Worm (Caenorhabditis elegans) whole organism, L1 larva: ENCODE results near the gene T26C5.4.

Experiments
- C04F5.9 ChIP-seq: sonication (generic microtip); optimal IDR thresholded peaks from 2 replicates; lab custom pipeline; 2016; ENCODE audit warnings: missing genetic modification characterization, missing compliant biosample characterization
- F16B12.6 ChIP-seq: fragments of 150-350 bp; optimal IDR thresholded peaks from 2 replicates; lab custom pipeline; 2014; ENCODE audit warnings: missing biosample characterization, missing genetic modification characterization
- alr-1 ChIP-seq: fragments of 200-800 bp; sonication (Bioruptor generic); optimal IDR thresholded peaks from 2 replicates; lab custom pipeline; 2018; ENCODE audit warnings: borderline replicate concordance, mild to moderate bottlenecking, missing genetic modification characterization, missing compliant biosample characterization
- ceh-63 ChIP-seq: fragments of 200-800 bp; sonication (Bioruptor generic); optimal IDR thresholded peaks from 2 replicates; lab custom pipeline; 2018; ENCODE audit warnings: mild to moderate bottlenecking, missing genetic modification characterization, missing compliant biosample characterization
- ceh-8 ChIP-seq: fragments of 200-800 bp; sonication (Bioruptor generic); optimal IDR thresholded peaks from 2 replicates; lab custom pipeline; 2018; ENCODE audit warnings: mild to moderate bottlenecking, missing genetic modification characterization, moderate library complexity, missing compliant biosample characterization
- ceh-82 ChIP-seq, 3 experiments: fragments of 150-350 bp in 1 of 3; sonication (generic microtip) in 2 of 3; optimal IDR thresholded peaks; 2 replicates each; lab custom pipeline; 2014 to 2017; ENCODE audit warnings: missing biosample characterization in 3 of 3, missing genetic modification characterization in 3 of 3
- dpl-1 ChIP-seq, 3 experiments: fragments of 150-350 bp in 2 of 3; sonication (generic microtip) in 1 of 3; optimal IDR thresholded peaks; 2 replicates each; lab custom pipeline; 2014 to 2017; ENCODE audit warnings: missing biosample characterization in 3 of 3, missing genetic modification characterization in 3 of 3, missing genetic modification reagents in 3 of 3
- efl-1 ChIP-seq, 4 experiments: fragments of 150-350 bp; optimal IDR thresholded peaks in 3 of 4; peaks in 1 of 4; 1 replicate in 1 of 4; 2 replicates in 3 of 4; lab custom pipeline; 2014; ENCODE audit warnings: missing biosample characterization in 2 of 4, missing genetic modification characterization in 2 of 4, missing genetic modification reagents in 2 of 4
- egl-13 ChIP-seq: sonication (generic microtip); optimal IDR thresholded peaks from 2 replicates; lab custom pipeline; 2016; ENCODE audit warnings: missing genotype, missing genetic modification reagents, missing genetic modification characterization, missing compliant biosample characterization
- elt-2 ChIP-seq: sonication (generic microtip); optimal IDR thresholded peaks from 2 replicates; lab custom pipeline; 2016; ENCODE audit warnings: missing genetic modification characterization, mild to moderate bottlenecking, inconsistent platforms, missing compliant biosample characterization, missing genetic modification reagents
- elt-3 ChIP-seq, 6 experiments: fragments of 150-350 bp in 1 of 6; sonication (generic microtip); optimal IDR thresholded peaks; 2 replicates each; lab custom pipeline; 2017 to 2018; ENCODE audit warnings: missing biosample characterization in 6 of 6, missing genetic modification characterization in 6 of 6, inconsistent platforms in 1 of 6
- fkh-8 ChIP-seq: sonication (generic microtip); optimal IDR thresholded peaks from 2 replicates; lab custom pipeline; 2016; ENCODE audit warnings: mild to moderate bottlenecking, missing genetic modification characterization, missing compliant biosample characterization
- hlh-4 ChIP-seq: sonication (generic microtip); optimal IDR thresholded peaks from 2 replicates; lab custom pipeline; 2016; ENCODE audit warnings: mild to moderate bottlenecking, missing genetic modification characterization, missing compliant biosample characterization
- hpl-2 ChIP-seq: fragments of 150-350 bp; optimal IDR thresholded peaks from 2 replicates; lab custom pipeline; 2014; ENCODE audit warnings: missing biosample characterization, missing genetic modification reagents, missing genetic modification characterization
- isw-1 ChIP-seq: fragments of 200-800 bp; sonication (Bioruptor generic); IDR thresholded peaks from 2 replicates; pipeline ENCODE4 v1.3.6; 2022; ENCODE audit warnings: missing genetic modification characterization, missing compliant biosample characterization
- lin-13 ChIP-seq: fragments of 150-350 bp; optimal IDR thresholded peaks from 2 replicates; lab custom pipeline; 2014; ENCODE audit warnings: missing biosample characterization, missing genetic modification reagents, missing genetic modification characterization
- lin-14 ChIP-seq: fragments of 200-800 bp; sonication (Bioruptor generic); optimal IDR thresholded peaks from 2 replicates; lab custom pipeline; 2018; ENCODE audit warnings: mild to moderate bottlenecking, missing genetic modification characterization, moderate library complexity, missing compliant biosample characterization
- lin-15B ChIP-seq: fragments of 150-350 bp; sonication (generic microtip); optimal IDR thresholded peaks from 3 replicates; lab custom pipeline; 2014; ENCODE audit warnings: missing biosample characterization, missing genetic modification characterization
- lin-35 ChIP-seq, 2 experiments: fragments of 150-350 bp; optimal IDR thresholded peaks; 2 replicates each; lab custom pipeline; 2014; ENCODE audit warnings: missing biosample characterization in 2 of 2, missing genetic modification characterization in 2 of 2, missing genetic modification reagents in 2 of 2
- lir-3 ChIP-seq: sonication (generic microtip); optimal IDR thresholded peaks from 2 replicates; lab custom pipeline; 2016; ENCODE audit warnings: mild to moderate bottlenecking, missing genetic modification characterization, moderate library complexity, missing compliant biosample characterization; ENCODE audit not compliant: poor library complexity
- mdl-1 ChIP-seq, 2 experiments: fragments of 150-350 bp; optimal IDR thresholded peaks; 2 replicates each; lab custom pipeline; 2014 to 2017; ENCODE audit warnings: missing biosample characterization in 2 of 2, missing genetic modification characterization in 2 of 2, inconsistent platforms in 1 of 2
- mef-2 ChIP-seq: fragments of 150-350 bp; optimal IDR thresholded peaks from 2 replicates; lab custom pipeline; 2014; ENCODE audit warnings: missing biosample characterization, missing genetic modification characterization
- mep-1 ChIP-seq: fragments of 150-350 bp; optimal IDR thresholded peaks from 2 replicates; lab custom pipeline; 2014; ENCODE audit warnings: missing biosample characterization, missing genetic modification characterization
- nhr-19 ChIP-seq: fragments of 200-800 bp; sonication (Bioruptor generic); conservative IDR thresholded peaks from 2 replicates; pipeline ENCODE4 v1.3.6; 2022; ENCODE audit warnings: missing genetic modification characterization, missing compliant biosample characterization
- nhr-20 ChIP-seq: sonication (generic microtip); optimal IDR thresholded peaks from 2 replicates; lab custom pipeline; 2016; ENCODE audit warnings: mild to moderate bottlenecking, missing genetic modification characterization, missing compliant biosample characterization
- nhr-71 ChIP-seq: sonication (generic microtip); optimal IDR thresholded peaks from 2 replicates; lab custom pipeline; 2016; ENCODE audit warnings: mild to moderate bottlenecking, missing genetic modification characterization, moderate library complexity, missing compliant biosample characterization
- nhr-85 ChIP-seq: sonication (generic microtip); peaks from one replicate; lab custom pipeline; 2016; ENCODE audit warnings: missing genetic modification characterization, inconsistent platforms, missing compliant biosample characterization
- nhr-90 ChIP-seq: sonication (generic microtip); optimal IDR thresholded peaks from 2 replicates; lab custom pipeline; 2016; ENCODE audit warnings: mild to moderate bottlenecking, missing genetic modification characterization, missing compliant biosample characterization; ENCODE audit not compliant: poor library complexity
- pag-3 ChIP-seq: sonication (generic microtip); optimal IDR thresholded peaks from 2 replicates; lab custom pipeline; 2017; ENCODE audit warnings: missing genetic modification characterization, mild to moderate bottlenecking, missing compliant biosample characterization, antibody characterized with exemption, borderline replicate concordance; ENCODE audit not compliant: insufficient read depth
- pqm-1 ChIP-seq: sonication (generic microtip); optimal IDR thresholded peaks from 3 replicates; lab custom pipeline; 2017; ENCODE audit warnings: missing biosample characterization, missing genetic modification characterization
- rnt-1 ChIP-seq: sonication (generic microtip); optimal IDR thresholded peaks from 2 replicates; lab custom pipeline; 2016; ENCODE audit warnings: mild to moderate bottlenecking, missing genetic modification characterization, moderate library complexity, missing compliant biosample characterization
- snpc-4 ChIP-seq: fragments of 150-350 bp; optimal IDR thresholded peaks from 2 replicates; lab custom pipeline; 2014; ENCODE audit warnings: missing biosample characterization, missing genetic modification characterization
- snu-23 ChIP-seq: sonication (generic microtip); optimal IDR thresholded peaks from 2 replicates; lab custom pipeline; 2016; ENCODE audit warnings: missing genetic modification characterization, missing compliant biosample characterization
- sox-4 ChIP-seq: sonication (generic microtip); optimal IDR thresholded peaks from 2 replicates; lab custom pipeline; 2016; ENCODE audit warnings: missing genetic modification characterization, missing compliant biosample characterization
- swsn-7 ChIP-seq: sonication (generic microtip); optimal IDR thresholded peaks from 2 replicates; lab custom pipeline; 2016; ENCODE audit warnings: missing genetic modification characterization, missing compliant biosample characterization
- tbx-2 ChIP-seq: sonication (generic microtip); optimal IDR thresholded peaks from 2 replicates; lab custom pipeline; 2016; ENCODE audit warnings: missing genetic modification characterization, missing compliant biosample characterization
- tlp-1 ChIP-seq: fragments of 150-350 bp; optimal IDR thresholded peaks from 2 replicates; lab custom pipeline; 2014; ENCODE audit warnings: missing biosample characterization, missing genetic modification characterization
- unc-130 ChIP-seq: fragments of 150-350 bp; optimal IDR thresholded peaks from 2 replicates; lab custom pipeline; 2017; ENCODE audit warnings: missing biosample characterization, missing genetic modification characterization, inconsistent platforms
- unc-98 ChIP-seq: fragments of 200-800 bp; sonication (Bioruptor generic); IDR thresholded peaks from 2 replicates; pipeline ENCODE4 v1.3.6; 2022; ENCODE audit warnings: missing genetic modification characterization, missing compliant biosample characterization
- zag-1 ChIP-seq: fragments of 150-350 bp; optimal IDR thresholded peaks from 2 replicates; lab custom pipeline; 2014; ENCODE audit warnings: missing biosample characterization, missing genetic modification characterization
- ztf-11 ChIP-seq, 2 experiments: sonication (generic microtip); optimal IDR thresholded peaks; 2 replicates each; lab custom pipeline; 2016 to 2017; ENCODE audit warnings: missing genetic modification characterization in 2 of 2, missing biosample characterization in 1 of 2, missing compliant biosample characterization in 1 of 2

Gene T26C5.4

DNA sequence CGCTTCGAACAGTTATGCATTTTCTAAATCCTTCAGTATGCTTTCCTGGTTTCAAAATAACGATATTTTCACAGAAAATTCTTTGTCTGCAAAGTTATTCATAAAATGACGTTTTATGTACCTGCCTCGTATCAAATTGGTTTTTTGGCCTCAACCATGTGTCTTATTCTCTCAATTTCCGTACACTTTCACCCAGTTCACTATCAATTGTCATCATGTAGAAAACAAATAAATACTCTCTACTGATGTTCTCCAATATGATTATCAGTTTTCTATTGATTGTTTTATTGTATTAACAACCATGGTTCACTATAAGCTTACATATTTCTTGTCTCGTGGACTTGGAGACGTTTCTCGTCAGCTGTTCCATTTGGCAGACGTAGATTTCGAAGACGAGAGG lies 19.1 kb downstream of the T26C5.4 start, which contains the start of gene gst-13 (continued):
- no peak for TF ChIP-seq swsn-7
- TF ChIP-seq isw-1: no peak
- no peak for TF ChIP-seq mep-1 (tag; lab: Kevin White, UChicago)
- TF ChIP-seq ceh-63 (GFP tag; lab: Kevin White, UChicago): no peak
- no peak for TF ChIP-seq snpc-4
- TF ChIP-seq lin-15B (tag; lab: Kevin White, UChicago): no peak
- no peak for TF ChIP-seq ceh-82 (tag; optimal IDR thresholded peaks at IDR 0.05; lab: Kevin White, UChicago)
- TF ChIP-seq C04F5.9 (tag; lab: Kevin White, UChicago): no peak
- TF ChIP-seq nhr-85 (tag; lab: Kevin White, UChicago): no peak
- TF ChIP-seq hlh-4 (tag; lab: Kevin White, UChicago): no peak
- TF ChIP-seq nhr-71: peak; percentile 6
- no peak for TF ChIP-seq pag-3
- no peak for TF ChIP-seq nhr-19 (GFP tag; lab: Robert Waterston, UW)
- peak; percentile 64 for TF ChIP-seq lin-14 (GFP tag; lab: Kevin White, UChicago)
- TF ChIP-seq pqm-1 (tag; lab: Kevin White, UChicago): no peak
- TF ChIP-seq tlp-1: no peak
- TF ChIP-seq unc-130 (tag; lab: Kevin White, UChicago): no peak
- TF ChIP-seq ztf-11 (tag; optimal IDR thresholded peaks at IDR 0.05; lab: Kevin White, UChicago): no peak
- TF ChIP-seq unc-98 (GFP tag; lab: Robert Waterston, UW): no peak
- TF ChIP-seq tbx-2 (tag; lab: Kevin White, UChicago): no peak
- TF ChIP-seq lin-35 (GFP tag; optimal IDR thresholded peaks at IDR 0.05; lab: Kevin White, UChicago): peak in 1 of 2 experiments; percentile 34

DNA sequence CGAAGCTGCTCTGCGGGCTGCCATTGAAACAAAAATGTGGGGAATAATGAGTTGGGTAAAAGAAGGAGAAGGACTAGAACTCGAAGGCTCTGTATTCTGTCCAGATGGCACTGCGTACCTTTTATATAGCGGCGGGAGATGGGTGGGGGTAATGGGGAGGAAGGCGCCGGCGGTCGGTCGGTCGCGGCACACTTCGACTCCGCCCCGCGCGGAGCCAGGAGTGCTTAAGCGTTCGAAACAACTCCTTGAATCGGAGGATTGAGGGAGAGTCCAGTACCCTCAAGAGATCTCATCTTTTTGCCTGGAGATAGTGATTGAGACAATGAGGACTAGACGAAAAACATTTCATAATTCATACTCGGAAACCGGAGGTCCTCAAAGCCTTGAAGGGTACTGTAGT lies 23.2 kb downstream of the T26C5.4 start, which contains the start of gene abu-14:
TSS of gene abu-14 (minus strand) at position 81 of the 400 bp plus-strand sequence.
- no peak for TF ChIP-seq efl-1 (optimal IDR thresholded peaks at IDR 0.05; lab: Kevin White, UChicago)
- TF ChIP-seq efl-1 (GFP tag; optimal IDR thresholded peaks at IDR 0.05 in 1 of 2; lab: Kevin White, UChicago): peak in 1 of 2 experiments; percentile 55
- TF ChIP-seq lin-13 (GFP tag; lab: Kevin White, UChicago): no peak

DNA sequence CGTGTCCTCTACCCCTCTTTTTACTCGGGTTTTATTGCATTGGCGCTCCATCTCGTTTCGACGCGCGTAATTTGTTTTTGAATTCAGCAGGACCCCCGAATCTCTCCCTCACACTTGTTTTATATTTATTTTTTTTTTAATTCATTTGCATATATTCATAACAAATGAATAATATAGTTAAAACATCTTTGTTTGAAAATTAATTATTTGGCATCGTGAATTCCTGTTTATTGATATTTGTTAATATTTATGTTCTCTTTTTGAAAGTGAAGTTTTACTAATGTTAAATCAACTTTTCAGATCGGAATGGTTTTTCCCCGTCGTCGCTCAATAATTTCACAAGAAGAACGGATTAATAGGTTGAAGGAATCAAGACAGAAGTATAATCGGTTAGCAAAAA lies 27.4 kb downstream of the T26C5.4 start, which contains the start of gene ZK1067.3:
TSS of gene ZK1067.3 (plus strand) at position 301 of the 400 bp plus-strand sequence.
- peak in 1 of 2 experiments; percentile 5 for TF ChIP-seq lin-35 (GFP tag; optimal IDR thresholded peaks at IDR 0.05; lab: Kevin White, UChicago)
- no peak for TF ChIP-seq hpl-2 (GFP tag; lab: Kevin White, UChicago)
- peak in 1 of 3 experiments; percentile 23 for TF ChIP-seq dpl-1 (GFP tag; optimal IDR thresholded peaks at IDR 0.05; lab: Kevin White, UChicago)
- no peak for TF ChIP-seq pqm-1 (tag; lab: Kevin White, UChicago)
- TF ChIP-seq, all 84 proteins: peak for 2

DNA sequence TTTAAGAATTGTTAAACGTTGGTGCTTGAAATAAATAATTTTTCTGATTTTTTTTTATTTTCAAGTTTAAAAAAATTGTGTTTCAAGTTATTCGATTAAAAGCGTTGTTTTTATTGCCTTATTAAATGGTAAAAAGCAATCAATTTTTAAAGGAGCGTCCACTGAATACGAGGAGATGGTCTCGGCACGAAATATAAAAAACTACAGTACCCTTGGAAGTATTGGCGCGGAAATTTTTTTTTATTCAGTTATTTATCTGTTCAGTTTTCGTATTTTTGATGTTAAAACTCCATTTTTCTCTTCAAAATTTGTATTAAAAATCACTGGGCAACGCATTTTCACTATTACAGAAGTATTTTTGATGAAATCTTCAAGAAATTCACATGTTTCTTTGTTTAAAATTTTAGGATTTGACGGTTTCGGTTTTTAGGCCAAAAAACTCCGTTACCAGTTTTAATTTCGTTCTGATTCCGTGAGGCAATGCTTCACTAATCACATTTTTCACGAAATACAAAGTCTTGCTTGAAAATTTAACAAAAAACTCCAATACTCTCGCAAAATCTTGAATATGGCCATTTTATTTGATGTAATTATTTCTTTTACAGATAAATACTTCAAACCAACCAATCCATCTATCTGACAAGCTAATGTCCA lies 37.1 kb downstream of the T26C5.4 start, which contains the start of gene znfx-1:
TSS of gene znfx-1 (plus strand) at position 604 of the 654 bp plus-strand sequence.
- no peak for TF ChIP-seq zag-1 (tag; lab: Kevin White, UChicago)
- TF ChIP-seq F16B12.6 (tag; lab: Kevin White, UChicago): no peak

DNA sequence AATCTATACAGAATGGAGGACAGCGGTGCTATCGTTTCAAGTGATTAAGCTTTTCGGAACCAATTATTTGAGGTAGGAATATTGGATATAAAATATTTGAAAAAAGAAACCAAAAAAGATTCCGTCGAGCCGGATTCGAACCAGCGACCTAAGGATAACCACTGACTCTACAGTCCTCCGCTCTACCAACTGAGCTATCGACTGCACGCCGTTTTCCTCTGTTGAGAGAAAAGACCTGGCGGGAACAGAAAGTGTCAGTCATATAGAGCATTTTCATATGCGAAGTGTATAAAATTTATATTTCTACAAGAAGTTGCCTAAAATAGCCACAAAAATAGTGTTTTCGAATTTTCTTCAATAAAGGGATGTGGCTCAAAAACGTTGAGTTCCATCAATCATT lies 38.6 kb downstream of the T26C5.4 start:
- TF ChIP-seq tbx-2 (tag; lab: Kevin White, UChicago) (no peak), mef-2 (no peak), efl-1 (optimal IDR thresholded peaks at IDR 0.05; lab: Kevin White, UChicago) (peak in 1 of 2 experiments; percentile 32), efl-1 (GFP tag; optimal IDR thresholded peaks at IDR 0.05 in 1 of 2; lab: Kevin White, UChicago) (no peak), ceh-8 (GFP tag; lab: Kevin White, UChicago) (no peak), lir-3 (no peak), swsn-7 (peak; percentile 14), fkh-8 (no peak), sox-4 (tag; lab: Kevin White, UChicago) (no peak), elt-3 (tag; optimal IDR thresholded peaks at IDR 0.05; lab: Kevin White, UChicago) (no peak), egl-13 (tag; lab: Kevin White, UChicago) (no peak), tlp-1 (no peak), alr-1 (tag; lab: Kevin White, UChicago) (no peak), pag-3 (no peak), nhr-90 (peak; percentile 42), elt-2 (peak; percentile 53), snu-23 (GFP tag; lab: Kevin White, UChicago) (peak; percentile 42), nhr-20 (tag; lab: Kevin White, UChicago) (peak; percentile 43), hlh-4 (tag; lab: Kevin White, UChicago) (no peak), rnt-1 (tag; lab: Kevin White, UChicago) (peak; percentile 20), snpc-4 (peak; percentile 92), mdl-1 (tag; optimal IDR thresholded peaks at IDR 0.05; lab: Kevin White, UChicago) (no peak)
